Fruit fly (Drosophila melanogaster) whole organism, embryonic: Measurements from ENCODE around the gene CG14410.

ENCODE experiments used
- B-H2 ChIP-seq: fragments of 200-800 bp; sonication (Bioruptor generic); optimal IDR thresholded peaks from 2 replicates; lab custom pipeline; 2018; ENCODE audit warnings: missing biosample characterization, mild to moderate bottlenecking, missing genetic modification characterization
- CG1024 ChIP-seq: fragments of 200-800 bp; sonication (Bioruptor generic); IDR thresholded peaks from 2 replicates; pipeline ENCODE4 v1.3.6; 2022; ENCODE audit warnings: missing biosample characterization, missing genetic modification characterization
- CG10366 ChIP-seq: fragments of 200-800 bp; sonication (Bioruptor generic); IDR thresholded peaks from 2 replicates; pipeline ENCODE4 v1.3.6; 2022; ENCODE audit warnings: missing biosample characterization, missing genetic modification characterization
- CG11398 ChIP-seq: fragments of 200-800 bp; sonication (Bioruptor generic); optimal IDR thresholded peaks from 2 replicates; lab custom pipeline; 2016; ENCODE audit warnings: missing biosample characterization, missing genetic modification characterization
- CG14965 ChIP-seq: fragments of 200-800 bp; sonication (Bioruptor generic); optimal IDR thresholded peaks from 2 replicates; lab custom pipeline; 2016; ENCODE audit warnings: missing biosample characterization, missing genetic modification characterization, borderline replicate concordance
- CG15073 ChIP-seq: fragments of 200-800 bp; sonication (Bioruptor generic); optimal IDR thresholded peaks from 2 replicates; lab custom pipeline; 2016; ENCODE audit warnings: missing biosample characterization, missing genetic modification characterization
- CG17186 ChIP-seq: fragments of 200-800 bp; sonication (Bioruptor generic); optimal IDR thresholded peaks from 3 replicates; lab custom pipeline; 2017; ENCODE audit warnings: missing biosample characterization, missing genetic modification reagents, missing genetic modification characterization
- CG17359 ChIP-seq: fragments of 200-800 bp; sonication (Bioruptor generic); optimal IDR thresholded peaks from 3 replicates; lab custom pipeline; 2018; ENCODE audit warnings: missing biosample characterization, mild to moderate bottlenecking, missing genetic modification characterization, moderate library complexity
- CG17385 ChIP-seq: fragments of 200-800 bp; sonication (Bioruptor generic); optimal IDR thresholded peaks from 3 replicates; lab custom pipeline; 2018; ENCODE audit warnings: missing biosample characterization, mild to moderate bottlenecking, missing genetic modification characterization
- CG18599 ChIP-seq: fragments of 200-800 bp; sonication (Bioruptor generic); optimal IDR thresholded peaks from 3 replicates; lab custom pipeline; 2017; ENCODE audit warnings: missing biosample characterization, missing genetic modification characterization, mild to moderate bottlenecking, moderate library complexity, missing genetic modification reagents
- CG30403 ChIP-seq: fragments of 200-800 bp; sonication (Bioruptor generic); optimal IDR thresholded peaks from 3 replicates; lab custom pipeline; 2016; ENCODE audit warnings: missing biosample characterization, missing genetic modification characterization
- CG31224 ChIP-seq: fragments of 200-800 bp; sonication (Bioruptor generic); IDR thresholded peaks from 2 replicates; pipeline ENCODE4 v1.3.6; 2022; ENCODE audit warnings: missing biosample characterization, missing genetic modification characterization
- CG31441 ChIP-seq: fragments of 200-800 bp; sonication (Bioruptor generic); IDR thresholded peaks from 2 replicates; pipeline ENCODE4 v1.3.6; 2022; ENCODE audit warnings: missing biosample characterization, missing genetic modification characterization
- CG3407 ChIP-seq: fragments of 200-800 bp; sonication (Bioruptor generic); optimal IDR thresholded peaks from 2 replicates; lab custom pipeline; 2018; ENCODE audit warnings: missing biosample characterization, mild to moderate bottlenecking, missing genetic modification characterization
- CG34376 ChIP-seq: fragments of 200-800 bp; sonication (Bioruptor generic); optimal IDR thresholded peaks from 2 replicates; lab custom pipeline; 2018; ENCODE audit warnings: missing biosample characterization, mild to moderate bottlenecking, missing genetic modification characterization
- CG6272 ChIP-seq: fragments of 200-800 bp; sonication (Bioruptor generic); IDR thresholded peaks from 2 replicates; pipeline ENCODE4 v1.3.6; 2022; ENCODE audit warnings: missing biosample characterization, missing genetic modification characterization
- CG8281 ChIP-seq: fragments of 200-800 bp; sonication (Bioruptor generic); optimal IDR thresholded peaks from 2 replicates; lab custom pipeline; 2018; ENCODE audit warnings: missing biosample characterization, mild to moderate bottlenecking, missing genetic modification characterization, moderate library complexity
- Deaf1 ChIP-seq: fragments of 200-800 bp; optimal IDR thresholded peaks from 3 replicates; lab custom pipeline; 2019; ENCODE audit warnings: missing biosample characterization, mild to moderate bottlenecking, missing genetic modification characterization, moderate library complexity
- Doc3 ChIP-seq: fragments of 200-800 bp; sonication (Bioruptor generic); IDR thresholded peaks from 3 replicates; pipeline ENCODE4 v1.3.6; 2022; ENCODE audit warnings: missing biosample characterization, missing genetic modification characterization; ENCODE audit not compliant: partially characterized antibody
- Eip74EF ChIP-seq, 2 experiments: fragments of 200-800 bp in 1 of 2; fragments of >200 bp in 1 of 2; sonication (Bioruptor generic) in 1 of 2; optimal IDR thresholded peaks; 2 replicates each; lab custom pipeline; 2017 to 2019; ENCODE audit warnings: missing biosample characterization in 2 of 2, missing genetic modification characterization in 2 of 2, mild to moderate bottlenecking in 1 of 2, moderate library complexity in 1 of 2
- Ets97D ChIP-seq: fragments of 200-800 bp; sonication (Bioruptor generic); optimal IDR thresholded peaks from 3 replicates; lab custom pipeline; 2016; ENCODE audit warnings: missing biosample characterization, missing genetic modification characterization
- Lhr ChIP-seq: fragments of 200-800 bp; sonication (Bioruptor generic); optimal IDR thresholded peaks from 3 replicates; lab custom pipeline; 2017; ENCODE audit warnings: mild to moderate bottlenecking, missing biosample characterization, missing genetic modification reagents, missing genetic modification characterization
- Meics ChIP-seq: fragments of 200-800 bp; sonication (Bioruptor generic); optimal IDR thresholded peaks from 2 replicates; lab custom pipeline; 2017; ENCODE audit warnings: missing biosample characterization, mild to moderate bottlenecking, missing genetic modification characterization
- Myb ChIP-seq: fragments of 200-800 bp; sonication (Bioruptor generic); optimal IDR thresholded peaks from 2 replicates; lab custom pipeline; 2016; ENCODE audit warnings: missing biosample characterization, missing genetic modification characterization
- Optix ChIP-seq: fragments of 200-800 bp; sonication (Bioruptor generic); IDR thresholded peaks from 3 replicates; pipeline ENCODE4 v1.3.6; 2022; ENCODE audit warnings: missing biosample characterization, missing genetic modification characterization
- Pdp1 ChIP-seq, 2 experiments: fragments of 200-800 bp; sonication (Bioruptor generic); optimal IDR thresholded peaks; 3 replicates each; lab custom pipeline; 2016; ENCODE audit warnings: missing biosample characterization in 2 of 2, missing genetic modification characterization in 2 of 2, mild to moderate bottlenecking in 1 of 2, moderate library complexity in 1 of 2
- Rfx ChIP-seq: fragments of 200-800 bp; sonication (Bioruptor generic); IDR thresholded peaks from 2 replicates; pipeline ENCODE4 v1.3.6; 2022; ENCODE audit warnings: missing biosample characterization, missing genetic modification characterization
- Trl ChIP-seq, 3 experiments: fragments of >200 bp in 2 of 3; fragments of 200-800 bp in 1 of 3; sonication (Bioruptor generic) in 1 of 3; optimal IDR thresholded peaks; 2 replicates in 1 of 3; 3 replicates in 2 of 3; lab custom pipeline; 2016 to 2017; ENCODE audit warnings: missing biosample characterization in 1 of 3, missing genetic modification characterization in 1 of 3
- crc ChIP-seq: fragments of 200-800 bp; sonication (Bioruptor generic); optimal IDR thresholded peaks from 2 replicates; lab custom pipeline; 2016; ENCODE audit warnings: missing biosample characterization, missing genetic modification characterization
- crol ChIP-seq: fragments of 200-800 bp; sonication (Bioruptor generic); IDR thresholded peaks from 2 replicates; pipeline ENCODE4 v1.3.6; 2022; ENCODE audit warnings: missing biosample characterization, missing genetic modification characterization
- dpn ChIP-seq, 2 experiments: fragments of 200-800 bp; sonication (Bioruptor generic); optimal IDR thresholded peaks; 3 replicates each; lab custom pipeline; 2016; ENCODE audit warnings: missing biosample characterization in 2 of 2, missing genetic modification characterization in 2 of 2
- gro ChIP-seq: fragments of 200-800 bp; sonication (Bioruptor generic); optimal IDR thresholded peaks from 2 replicates; lab custom pipeline; 2016; ENCODE audit warnings: missing biosample characterization, missing genetic modification characterization
- gsb-n ChIP-seq: fragments of 200-800 bp; sonication (Bioruptor generic); optimal IDR thresholded peaks from 3 replicates; lab custom pipeline; 2018; ENCODE audit warnings: missing biosample characterization, mild to moderate bottlenecking, missing genetic modification characterization
- jing ChIP-seq: fragments of 200-800 bp; sonication (Bioruptor generic); optimal IDR thresholded peaks from 2 replicates; lab custom pipeline; 2018; ENCODE audit warnings: missing biosample characterization, mild to moderate bottlenecking, missing genetic modification characterization
- klu ChIP-seq: fragments of 200-800 bp; sonication (Bioruptor generic); IDR thresholded peaks from 2 replicates; pipeline ENCODE4 v1.3.6; 2022; ENCODE audit warnings: missing biosample characterization, missing genetic modification characterization
- kni ChIP-seq: fragments of 200-800 bp; sonication (Bioruptor generic); optimal IDR thresholded peaks from 3 replicates; lab custom pipeline; 2017; ENCODE audit warnings: mild to moderate bottlenecking, missing biosample characterization, missing genetic modification reagents, missing genetic modification characterization
- pan ChIP-seq, 4 experiments: fragments of >200 bp in 3 of 4; fragments of 200-800 bp in 1 of 4; sonication (Bioruptor generic) in 1 of 4; optimal IDR thresholded peaks in 3 of 4; IDR thresholded peaks in 1 of 4; 2 replicates each; pipeline versions ENCODE4 v1.3.6 to Lab custom; 2017 to 2022; ENCODE audit warnings: missing biosample characterization in 2 of 4, missing genetic modification characterization in 2 of 4, mixed read lengths in 1 of 4
- sima ChIP-seq: fragments of 200-800 bp; sonication (Bioruptor generic); optimal IDR thresholded peaks from 2 replicates; lab custom pipeline; 2016; ENCODE audit warnings: missing biosample characterization, missing genetic modification characterization
- sob ChIP-seq: fragments of 200-800 bp; sonication (Bioruptor generic); IDR thresholded peaks from 2 replicates; pipeline ENCODE4 v1.3.6; 2022; ENCODE audit warnings: missing biosample characterization, missing genetic modification characterization
- tgo ChIP-seq: fragments of 200-800 bp; sonication (Bioruptor generic); IDR thresholded peaks from 3 replicates; pipeline ENCODE4 v1.3.6; 2022; ENCODE audit warnings: missing biosample characterization, missing genetic modification characterization
- tna ChIP-seq: fragments of 200-800 bp; sonication (Bioruptor generic); IDR thresholded peaks from 2 replicates; pipeline ENCODE4 v1.3.6; 2022; ENCODE audit warnings: missing biosample characterization, missing genetic modification characterization; ENCODE audit not compliant: partially characterized antibody
- trh ChIP-seq: fragments of 200-800 bp; sonication (Bioruptor generic); optimal IDR thresholded peaks from 2 replicates; lab custom pipeline; 2016; ENCODE audit warnings: missing biosample characterization, missing genetic modification characterization
- tup ChIP-seq: fragments of 200-800 bp; sonication (Bioruptor generic); optimal IDR thresholded peaks from 2 replicates; lab custom pipeline; 2016; ENCODE audit warnings: missing biosample characterization, mild to moderate bottlenecking, missing genetic modification characterization, moderate library complexity
- vfl ChIP-seq: fragments of 200-800 bp; sonication (Bioruptor generic); optimal IDR thresholded peaks from 2 replicates; lab custom pipeline; 2016; ENCODE audit warnings: missing biosample characterization, missing genetic modification characterization
- zen2 ChIP-seq: fragments of 200-800 bp; sonication (Bioruptor generic); IDR thresholded peaks from 3 replicates; pipeline ENCODE4 v1.3.6; 2022; ENCODE audit warnings: missing biosample characterization, missing genetic modification characterization; ENCODE audit not compliant: partially characterized antibody

The CG14410 gene

dm6 chrX:14848755-14849354, 12.3 kb downstream of the CG14410 start, which contains the start of gene CG9522 (continued):
- peak; percentile 67 for TF ChIP-seq CG10366
- no peak for TF ChIP-seq tup (GFP tag; lab: Kevin White, UChicago)
- TF ChIP-seq CG31224 (GFP tag; lab: Robert Waterston, UW): 0 out of 2 replicates have a peak, but pooled peaks have one; percentile 32
- no peak for TF ChIP-seq Doc3 (GFP tag; lab: Robert Waterston, UW)
- peak; percentile 50 for TF ChIP-seq CG30403 (GFP tag; lab: Kevin White, UChicago)
- TF ChIP-seq Ets97D (GFP tag; lab: Kevin White, UChicago): peak; percentile 6
- peak; percentile 28 for TF ChIP-seq Lhr (GFP tag; lab: Kevin White, UChicago)
- TF ChIP-seq CG11398: no peak
- no peak for TF ChIP-seq zen2
- peak; percentile 53 for TF ChIP-seq klu
- no peak for TF ChIP-seq pan (optimal IDR thresholded peaks at IDR 0.05; lab: Kevin White, UChicago)
- TF ChIP-seq pan (GFP tag; optimal IDR thresholded peaks at IDR 0.05 in 1 of 2, IDR thresholded peaks at IDR 0.05 in 1 of 2): peak in 1 of 2 experiments; percentile 76
- TF ChIP-seq CG18599 (GFP tag; lab: Kevin White, UChicago): peak; percentile 71
- no peak for TF ChIP-seq CG17186 (GFP tag; lab: Kevin White, UChicago)
- peak; percentile 20 for TF ChIP-seq CG8281 (tag; lab: Kevin White, UChicago)
- peak; percentile 40; the same call in 1 of the 2 replicates for TF ChIP-seq crol (GFP tag; lab: Robert Waterston, UW)

dm6 chrX:14850069-14850468, 13.5 kb downstream of the CG14410 start:
- TF ChIP-seq Rfx (no peak), Meics (GFP tag; lab: Kevin White, UChicago) (peak; percentile 81)

- TF ChIP-seq Deaf1 (tag; lab: Kevin White, UChicago) (peak; percentile 91), gro (GFP tag; lab: Kevin White, UChicago) (no peak), gsb-n (tag; lab: Kevin White, UChicago) (no peak), sima (GFP tag; lab: Kevin White, UChicago) (no peak), CG31224 (GFP tag; lab: Robert Waterston, UW) (no peak), CG34376 (GFP tag; lab: Kevin White, UChicago) (no peak), dpn (GFP tag; optimal IDR thresholded peaks at IDR 0.05; lab: Kevin White, UChicago) (no peak), tna (GFP tag; lab: Robert Waterston, UW) (no peak), Trl (optimal IDR thresholded peaks at IDR 0.05; lab: Kevin White, UChicago) (no peak), Trl (GFP tag; optimal IDR thresholded peaks at IDR 0.05; lab: Kevin White, UChicago) (no peak), kni (GFP tag; lab: Kevin White, UChicago) (no peak), jing (GFP tag; lab: Kevin White, UChicago) (no peak), tgo (no peak), crc (GFP tag; lab: Kevin White, UChicago) (no peak), CG17385 (GFP tag; lab: Kevin White, UChicago) (no peak), CG14965 (GFP tag; lab: Kevin White, UChicago) (no peak), Eip74EF (GFP tag; optimal IDR thresholded peaks at IDR 0.05; lab: Kevin White, UChicago) (peak in 1 of 2 experiments; percentile 24), trh (GFP tag; lab: Kevin White, UChicago) (no peak), CG6272 (no peak), CG17359 (no peak), CG3407 (GFP tag; lab: Kevin White, UChicago) (no peak), pan (optimal IDR thresholded peaks at IDR 0.05; lab: Kevin White, UChicago) (no peak), pan (GFP tag; optimal IDR thresholded peaks at IDR 0.05 in 1 of 2, IDR thresholded peaks at IDR 0.05 in 1 of 2) (no peak), CG1024 (GFP tag; lab: Robert Waterston, UW) (no peak), B-H2 (GFP tag; lab: Kevin White, UChicago) (no peak), vfl (GFP tag; lab: Kevin White, UChicago) (no peak), CG31441 (GFP tag; lab: Robert Waterston, UW) (no peak), CG15073 (no peak), sob (GFP tag; lab: Robert Waterston, UW) (no peak), Myb (GFP tag; lab: Kevin White, UChicago) (no peak), Pdp1 (GFP tag; optimal IDR thresholded peaks at IDR 0.05; lab: Kevin White, UChicago) (peak in 1 of 2 experiments; percentile 8), Optix (no peak)
Observed at dm6 chrX:14853153-14853672, 16.7 kb downstream of the CG14410 start, which contains the start of gene CG9521. TSS of gene CG9521 (minus strand) at chrX:14853269.
